Worm (Caenorhabditis elegans): ENCODE results near the gene valv-1.

The valv-1 gene

ce11 chrIV:7488457-7488783 is 43.3 kb upstream of the valv-1 start (continued):
- no peak for TF ChIP-seq saeg-2 (GFP tag; IDR thresholded peaks at IDR 0.05)
- no peak for TF ChIP-seq rbr-2 (tag; optimal IDR thresholded peaks at IDR 0.05)
- no peak for TF ChIP-seq nhr-76 (tag; optimal IDR thresholded peaks at IDR 0.05)
- TF ChIP-seq snpc-4 (tag; optimal IDR thresholded peaks at IDR 0.05) = no peak
- no peak for TF ChIP-seq pha-4 (GFP tag; IDR thresholded peaks at IDR 0.05)
- no peak for TF ChIP-seq pha-4 (tag; optimal IDR thresholded peaks at IDR 0.05)
- no peak for TF ChIP-seq mes-2 (tag; optimal IDR thresholded peaks at IDR 0.05; ENCODE audit: poor library complexity, severe bottlenecking)
- no peak for TF ChIP-seq ces-1 (GFP tag; optimal IDR thresholded peaks at IDR 0.05)
- TF ChIP-seq lin-39 (tag; optimal IDR thresholded peaks at IDR 0.05) = no peak

- TF ChIP-seq arid-1 (GFP tag; conservative IDR thresholded peaks at IDR 0.05) (peak; percentile 71), Y75B8A.6 (GFP tag; IDR thresholded peaks at IDR 0.05) (no peak), F49E8.2 (tag; optimal IDR thresholded peaks at IDR 0.05; ENCODE audit: borderline replicate concordance) (peak; percentile 89), vab-7 (GFP tag; IDR thresholded peaks at IDR 0.05) (peak; percentile 64), dve-1 (tag; optimal IDR thresholded peaks at IDR 0.05; ENCODE audit: insufficient read depth) (peak; percentile 98), ama-1 (optimal IDR thresholded peaks at IDR 0.05) (peak; percentile 50), pha-4 (GFP tag; IDR thresholded peaks at IDR 0.05) (peak; percentile 21), pha-4 (tag; optimal IDR thresholded peaks at IDR 0.05) (no peak), php-3 (GFP tag; IDR thresholded peaks at IDR 0.05) (peak; percentile 59; the same call in 1 of the 2 replicates), nhr-42 (GFP tag; IDR thresholded peaks at IDR 0.05) (peak; percentile 46; the same call in 1 of the 2 replicates), Y48G9A.11 (GFP tag; IDR thresholded peaks at IDR 0.05) (no peak), nhr-102 (tag; optimal IDR thresholded peaks at IDR 0.05) (peak; percentile 80), lin-1 (GFP tag; IDR thresholded peaks at IDR 0.05) (peak; percentile 37; the same call in 1 of the 2 replicates), lin-38 (GFP tag; IDR thresholded peaks at IDR 0.05) (peak; percentile 48), Y105C5A.15 (GFP tag; IDR thresholded peaks at IDR 0.05) (peak; percentile 50; the same call in 1 of the 2 replicates), snpc-1.2 (GFP tag; IDR thresholded peaks at IDR 0.05) (peak; percentile 57), tra-1 (GFP tag; IDR thresholded peaks at IDR 0.05) (peak; percentile 42; the same call in 1 of the 2 replicates), ces-1 (GFP tag; optimal IDR thresholded peaks at IDR 0.05) (no peak), aha-1 (tag) (peak; percentile 51), nhr-6 (tag; optimal IDR thresholded peaks at IDR 0.05) (peak; percentile 82), daf-16 (GFP tag; optimal IDR thresholded peaks at IDR 0.05) (no peak), daf-16 (tag; optimal IDR thresholded peaks at IDR 0.05) (peak; percentile 62), set-16 (GFP tag; IDR thresholded peaks at IDR 0.05) (peak; percentile 71), hlh-11 (tag; optimal IDR thresholded peaks at IDR 0.05) (peak; percentile 76), egl-43 (GFP tag; IDR thresholded peaks at IDR 0.05) (peak; percentile 77), mdt-29 (GFP tag; IDR thresholded peaks at IDR 0.05) (peak; percentile 26; the same call in 1 of the 2 replicates), mes-2 (tag; optimal IDR thresholded peaks at IDR 0.05; ENCODE audit: poor library complexity, severe bottlenecking) (peak; percentile 80), nhr-48 (tag; optimal IDR thresholded peaks at IDR 0.05) (peak; percentile 82), ZK546.5 (tag; optimal IDR thresholded peaks at IDR 0.05) (no peak), ztf-7 (tag; optimal IDR thresholded peaks at IDR 0.05) (no peak), dpl-1 (GFP tag; optimal IDR thresholded peaks at IDR 0.05) (peak; percentile 43), dmd-8 (GFP tag; IDR thresholded peaks at IDR 0.05) (peak; percentile 84), skn-1 (tag; optimal IDR thresholded peaks at IDR 0.05) (no peak), lim-7 (GFP tag; IDR thresholded peaks at IDR 0.05) (peak; percentile 85), nhr-25 (tag; optimal IDR thresholded peaks at IDR 0.05; ENCODE audit: borderline replicate concordance, insufficient read depth) (peak; percentile 27), dmd-6 (GFP tag; IDR thresholded peaks at IDR 0.05) (no peak), D1046.2 (GFP tag; IDR thresholded peaks at IDR 0.05) (0 out of 2 replicates have a peak, but pooled peaks have one; percentile 31), rbr-2 (tag; optimal IDR thresholded peaks at IDR 0.05) (peak; percentile 55), hmg-1.1 (GFP tag; IDR thresholded peaks at IDR 0.05) (peak; percentile 23; the same call in 1 of the 2 replicates), F44E2.7 (GFP tag; IDR thresholded peaks at IDR 0.05) (peak; percentile 77; the same call in 1 of the 2 replicates), F26F4.8 (GFP tag; conservative IDR thresholded peaks at IDR 0.05) (peak; percentile 63), ztf-11 (tag; optimal IDR thresholded peaks at IDR 0.05) (no peak), ceh-44 (GFP tag; IDR thresholded peaks at IDR 0.05) (no peak)
These were observed 42.7 kb upstream of the valv-1 start, which contains the start of the genes his-60 and his-59 for ce11 chrIV:7487554-7488456. his-60 (minus strand) TSS chrIV:7487992. his-59 (plus strand) TSS chrIV:7488249.

All from whole organism, L4 larva.